Worm (Caenorhabditis elegans) whole organism, early embryonic: ENCODE results near the gene C44B7.7.

Experiments used
- F13C5.2 ChIP-seq: sonication (generic microtip); optimal IDR thresholded peaks from 2 replicates; lab custom pipeline; 2017; ENCODE audit warnings: mild to moderate bottlenecking, missing genetic modification characterization, inconsistent platforms, missing compliant biosample characterization
- aly-1 ChIP-seq: sonication (generic microtip); optimal IDR thresholded peaks from 2 replicates; lab custom pipeline; 2016; ENCODE audit warnings: missing genetic modification characterization, missing compliant biosample characterization
- ama-1 ChIP-seq: fragments of 150-350 bp; optimal IDR thresholded peaks from 2 replicates; lab custom pipeline; 2014
- ceh-13 ChIP-seq: fragments of 200-800 bp; sonication (Bioruptor generic); optimal IDR thresholded peaks from 2 replicates; lab custom pipeline; 2018; ENCODE audit warnings: mild to moderate bottlenecking, missing genetic modification characterization, missing compliant biosample characterization
- hnd-1 ChIP-seq: sonication (generic microtip); optimal IDR thresholded peaks from 2 replicates; lab custom pipeline; 2016; ENCODE audit warnings: missing genetic modification characterization, missing compliant biosample characterization
- tra-4 ChIP-seq: sonication (generic microtip); optimal IDR thresholded peaks from 2 replicates; lab custom pipeline; 2017; ENCODE audit warnings: missing genetic modification characterization, missing compliant biosample characterization

DNA sequence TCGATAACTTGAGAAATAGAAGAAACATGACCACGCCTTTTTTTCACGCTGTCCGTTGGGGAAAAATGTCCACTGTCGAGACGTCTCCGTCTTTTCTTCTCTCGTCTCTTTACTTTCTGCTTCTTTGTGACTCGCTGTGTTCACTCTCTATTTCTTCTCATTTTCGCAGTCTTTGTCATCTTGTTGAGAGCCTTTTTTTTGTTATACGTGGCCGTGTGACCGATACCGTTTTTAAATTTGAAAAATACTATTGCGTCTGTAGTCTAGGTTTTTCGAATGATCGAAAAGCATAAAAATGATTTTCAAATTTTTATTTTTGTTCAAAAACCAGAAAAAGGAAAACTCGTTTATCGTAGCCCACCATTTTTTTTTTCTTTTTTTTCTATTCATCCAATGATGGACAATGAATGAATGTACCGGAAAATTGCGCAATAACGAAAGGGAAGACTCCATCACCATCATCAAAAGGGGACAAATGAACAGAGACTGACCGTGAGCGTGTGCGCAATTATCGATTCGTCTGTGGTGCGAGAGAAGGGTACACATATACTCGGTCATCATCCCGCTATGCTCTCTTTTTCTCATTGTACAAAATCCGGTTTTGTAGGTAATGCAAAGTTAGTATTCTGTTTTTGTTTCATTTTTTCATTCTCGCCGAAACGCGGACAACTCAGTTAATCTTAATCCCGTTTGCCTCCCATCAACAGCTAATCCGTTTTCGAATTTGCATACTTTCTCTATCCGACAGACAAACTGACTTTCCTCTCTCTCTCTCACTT, 35.6 kb downstream of the C44B7.7 start:
- no peak for TF ChIP-seq ceh-13 (GFP tag; lab: Kevin White, UChicago)
- TF ChIP-seq F13C5.2 (tag; lab: Kevin White, UChicago) = no peak
- TF ChIP-seq tra-4 (tag; lab: Kevin White, UChicago) = no peak
- no peak for TF ChIP-seq hnd-1
- no peak for TF ChIP-seq ama-1 (lab: Kevin White, UChicago)
- TF ChIP-seq aly-1 (tag; lab: Kevin White, UChicago) = no peak
